Fruit fly (Drosophila melanogaster): ENCODE measurements around the gene lft.

lft gene

dm6 chr2L:10386208-10386805 lies 22.0 kb downstream of the lft start, which contains the start of the genes Cdk1 and mRpS7 (continued):
- TF ChIP-seq Oaz (GFP tag; IDR thresholded peaks at IDR 0.05) (peak; percentile 45), CrebB (tag; optimal IDR thresholded peaks at IDR 0.05) (no peak), Dip3 (GFP tag; optimal IDR thresholded peaks at IDR 0.05) (peak; percentile 53), trh (GFP tag; optimal IDR thresholded peaks at IDR 0.05) (peak; percentile 60), CG15011 (GFP tag; optimal IDR thresholded peaks at IDR 0.05) (peak; percentile 41), Kr (GFP tag; optimal IDR thresholded peaks at IDR 0.05) (no peak), CG6689 (GFP tag; IDR thresholded peaks at IDR 0.05) (peak; percentile 78; the same call in 1 of the 2 replicates), CG2875 (GFP tag; optimal IDR thresholded peaks at IDR 0.05) (peak; percentile 27), Oli (tag; optimal IDR thresholded peaks at IDR 0.05) (peak; percentile 77)

dm6 chr2L:10386824-10387223 lies 22.6 kb downstream of the lft start:
- TF ChIP-seq Pdp1 (GFP tag; optimal IDR thresholded peaks at IDR 0.05) (peak in 1 of 2 experiments; percentile 93), MESR4 (GFP tag; optimal IDR thresholded peaks at IDR 0.05) (peak; percentile 49), CG3847 (GFP tag; IDR thresholded peaks at IDR 0.05) (no peak)

DNA sequence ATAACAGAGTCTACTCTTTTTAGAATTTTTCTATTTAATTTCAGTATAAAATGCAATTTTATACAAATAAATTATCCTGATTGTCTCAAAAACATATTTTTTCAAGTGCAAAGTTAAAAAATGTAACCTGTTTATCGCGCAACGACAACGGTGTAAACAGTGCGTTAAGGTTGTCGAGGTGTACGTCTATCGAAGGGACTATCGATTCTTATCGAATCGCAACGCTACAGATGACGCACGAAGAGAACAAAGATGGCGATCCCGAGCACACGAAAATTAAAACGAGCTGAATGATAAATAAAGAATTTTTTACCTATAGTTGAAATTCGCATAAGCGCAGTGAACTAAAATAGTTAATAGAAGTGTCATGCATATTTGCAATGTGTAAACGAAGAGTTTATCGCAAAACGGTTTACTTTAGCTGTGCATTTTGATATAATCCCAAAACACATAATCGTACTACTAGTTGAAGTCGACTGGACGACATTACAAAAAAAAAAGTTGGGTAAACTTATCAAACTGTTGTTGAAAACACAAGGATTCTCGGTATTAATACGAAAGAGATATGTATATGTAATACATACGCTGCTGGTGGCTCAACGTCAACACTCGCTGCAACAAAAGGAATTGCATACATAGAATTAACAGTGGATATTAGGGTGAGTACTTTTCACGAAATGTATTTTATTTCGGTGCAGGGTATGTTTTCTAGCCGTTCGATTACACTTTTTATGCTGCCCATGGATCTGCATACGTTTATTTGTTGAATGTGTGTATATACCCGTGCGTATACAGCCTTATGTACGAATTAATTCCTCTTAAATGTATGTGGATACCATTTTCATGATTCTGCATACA lies 23.8 kb downstream of the lft start, which contains the start of gene da:
da (plus strand) TSS at position 237 of the 858 bp plus-strand sequence.
- TF ChIP-seq dmrt99B (tag; optimal IDR thresholded peaks at IDR 0.05) (peak; percentile 63), MBD-R2 (GFP tag; IDR thresholded peaks at IDR 0.05) (peak; percentile 61), ATbp (GFP tag; optimal IDR thresholded peaks at IDR 0.05) (no peak), oc (tag; optimal IDR thresholded peaks at IDR 0.05) (no peak), twi (tag; optimal IDR thresholded peaks at IDR 0.05) (peak; percentile 43), jing (GFP tag; optimal IDR thresholded peaks at IDR 0.05) (no peak), nerfin-1 (tag; optimal IDR thresholded peaks at IDR 0.05) (peak; percentile 31), vfl (GFP tag; optimal IDR thresholded peaks at IDR 0.05) (peak; percentile 53), ewg (GFP tag; optimal IDR thresholded peaks at IDR 0.05) (no peak), CG1602 (GFP tag; optimal IDR thresholded peaks at IDR 0.05) (peak; percentile 36), CG2199 (GFP tag; IDR thresholded peaks at IDR 0.05) (0 out of 3 replicates have a peak, but pooled peaks have one; percentile 68), CG31365 (tag; optimal IDR thresholded peaks at IDR 0.05) (no peak), corto (GFP tag; optimal IDR thresholded peaks at IDR 0.05) (no peak), CrebB (tag; optimal IDR thresholded peaks at IDR 0.05) (peak; percentile 43), crp (GFP tag; optimal IDR thresholded peaks at IDR 0.05) (peak in 1 of 2 experiments; percentile 55), Sin3A (optimal IDR thresholded peaks at IDR 0.05) (no peak), Bdp1 (GFP tag; optimal IDR thresholded peaks at IDR 0.05) (no peak), CG34224 (GFP tag; IDR thresholded peaks at IDR 0.05; ENCODE audit: partially characterized antibody) (peak; percentile 68), CG7271 (tag; optimal IDR thresholded peaks at IDR 0.05) (peak; percentile 3), en (GFP tag; optimal IDR thresholded peaks at IDR 0.05) (no peak), yki (optimal IDR thresholded peaks at IDR 0.05) (no peak), p53 (GFP tag; optimal IDR thresholded peaks at IDR 0.05) (peak; percentile 12), CG10267 (tag; optimal IDR thresholded peaks at IDR 0.05) (peak; percentile 64), unc-4 (GFP tag; IDR thresholded peaks at IDR 0.05; ENCODE audit: partially characterized antibody) (peak; percentile 54; the same call in 1 of the 2 replicates), pho (GFP tag; optimal IDR thresholded peaks at IDR 0.05) (peak; percentile 73), al (GFP tag; IDR thresholded peaks at IDR 0.05) (peak; percentile 45), E2f1 (GFP tag; IDR thresholded peaks at IDR 0.05) (peak; percentile 50; the same call in 1 of the 2 replicates), hbn (GFP tag; IDR thresholded peaks at IDR 0.05; ENCODE audit: partially characterized antibody) (peak; percentile 41), Lhr (GFP tag; optimal IDR thresholded peaks at IDR 0.05) (peak; percentile 23), wor (GFP tag; IDR thresholded peaks at IDR 0.05) (no peak), CG6272 (GFP tag; IDR thresholded peaks at IDR 0.05) (peak; percentile 50; the same call in 1 of the 2 replicates), Ptx1 (GFP tag; IDR thresholded peaks at IDR 0.05) (peak; percentile 54), CG12744 (GFP tag; optimal IDR thresholded peaks at IDR 0.05) (peak; percentile 3), Dp (GFP tag; optimal IDR thresholded peaks at IDR 0.05) (peak; percentile 14)

All from whole organism, embryonic.